Fruit fly (Drosophila melanogaster) whole organism, larva: ENCODE results near the gene CG13039.
A peak's percentile ranks its signal among the peaks of the same experiment; 100 is the strongest.

Experiments
- noc ChIP-seq: fragments of 200-800 bp; sonication (Bioruptor generic); optimal IDR thresholded peaks from 3 replicates; lab custom pipeline; 2019; ENCODE audit warnings: missing biosample characterization, mild to moderate bottlenecking, missing genetic modification characterization, moderate library complexity

CG13039 gene

DNA sequence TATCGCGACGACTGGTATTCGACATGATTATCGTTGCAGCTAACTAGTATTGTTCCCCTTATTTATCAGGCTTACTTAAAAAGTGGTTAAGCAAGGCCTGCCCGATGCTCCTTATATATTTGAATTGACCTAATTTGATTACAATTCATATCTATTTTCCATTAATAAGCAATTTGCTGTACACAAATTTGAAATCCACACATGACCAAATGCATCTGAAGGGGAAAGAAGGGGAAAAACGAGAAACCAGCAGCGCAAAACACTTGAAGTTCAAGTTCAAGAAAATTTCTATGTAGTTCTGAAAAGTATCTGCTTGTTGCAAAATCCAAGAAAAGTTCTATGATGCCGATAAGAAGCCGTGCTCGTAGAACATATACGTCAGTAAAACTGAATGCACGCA is at the start of gene CG13039, which contains the start of gene CG13040:
Gene CG13039, minus strand, starts transcription at position 106 of the 400 bp plus-strand sequence.
Gene CG13040, minus strand, starts transcription at position 101 of the 400 bp plus-strand sequence.
- no peak for TF ChIP-seq noc (tag; lab: Kevin White, UChicago)

DNA sequence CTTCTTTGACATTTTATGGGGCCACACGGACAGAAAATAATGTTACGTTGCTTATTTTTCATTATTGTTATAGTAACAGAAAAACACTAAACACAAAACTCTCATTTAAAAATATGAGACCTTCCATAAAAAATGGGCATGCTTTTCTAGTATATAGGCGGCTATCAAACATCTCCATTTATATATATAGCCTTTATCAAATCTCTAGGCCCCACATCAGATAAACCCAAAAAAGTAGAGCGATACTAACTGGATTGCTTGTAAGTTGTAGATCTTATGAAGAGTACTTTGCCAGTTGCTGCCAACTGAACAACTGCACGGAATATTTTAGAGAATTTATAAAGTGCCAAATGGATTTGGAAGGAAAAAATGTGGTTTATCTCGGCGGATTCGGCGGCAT is 43.0 kb upstream of the CG13039 start, which contains the start of gene CG18814:
Gene CG18814, plus strand, starts transcription at position 301 of the 400 bp plus-strand sequence.
- TF ChIP-seq noc (tag; lab: Kevin White, UChicago) = no peak

DNA sequence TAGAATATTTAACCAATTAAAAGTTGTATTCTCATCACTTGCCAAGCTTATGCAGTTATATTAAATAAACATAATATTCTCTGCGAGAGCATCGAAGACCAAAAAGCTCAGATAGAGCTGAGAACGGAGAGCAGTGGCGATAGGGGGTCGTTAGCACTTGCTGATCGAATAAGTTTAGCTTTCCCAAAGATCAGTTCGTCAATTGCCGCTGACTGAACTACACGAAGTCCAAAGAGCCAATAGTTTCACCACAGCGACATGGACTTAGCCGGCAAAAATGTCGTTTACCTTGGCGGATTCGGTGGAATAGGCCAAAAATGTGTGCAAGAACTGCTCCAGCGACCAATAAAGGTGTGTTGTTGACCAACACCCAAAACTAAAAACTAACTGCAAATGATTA is 41.6 kb upstream of the CG13039 start, which contains the start of gene CG4842:
Gene CG4842, plus strand, starts transcription at position 191 of the 400 bp plus-strand sequence.
- TF ChIP-seq noc (tag; lab: Kevin White, UChicago) = no peak

DNA sequence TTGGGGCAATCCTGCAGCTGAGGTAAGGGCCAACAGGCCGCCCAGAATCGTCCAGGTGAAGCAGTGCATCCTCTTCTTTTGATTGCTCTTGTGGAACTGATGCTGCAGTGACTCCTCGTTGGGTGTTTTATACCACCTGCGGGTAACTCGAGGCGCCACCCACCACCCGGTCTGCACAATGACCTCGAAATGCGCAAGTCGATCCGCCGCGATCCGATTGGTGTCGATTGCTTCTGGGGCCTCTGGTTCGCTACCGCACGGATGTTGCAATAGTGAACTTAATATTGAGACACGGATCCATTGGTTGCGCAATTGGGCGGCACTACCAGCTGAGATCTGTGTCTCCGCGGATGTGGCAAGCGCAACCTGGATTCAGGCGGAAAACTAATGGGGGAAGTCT is 40.7 kb upstream of the CG13039 start, which contains the start of gene Cpr72Ec:
Gene Cpr72Ec, minus strand, starts transcription at position 101 of the 400 bp plus-strand sequence.
- TF ChIP-seq noc (tag; lab: Kevin White, UChicago) = no peak

DNA sequence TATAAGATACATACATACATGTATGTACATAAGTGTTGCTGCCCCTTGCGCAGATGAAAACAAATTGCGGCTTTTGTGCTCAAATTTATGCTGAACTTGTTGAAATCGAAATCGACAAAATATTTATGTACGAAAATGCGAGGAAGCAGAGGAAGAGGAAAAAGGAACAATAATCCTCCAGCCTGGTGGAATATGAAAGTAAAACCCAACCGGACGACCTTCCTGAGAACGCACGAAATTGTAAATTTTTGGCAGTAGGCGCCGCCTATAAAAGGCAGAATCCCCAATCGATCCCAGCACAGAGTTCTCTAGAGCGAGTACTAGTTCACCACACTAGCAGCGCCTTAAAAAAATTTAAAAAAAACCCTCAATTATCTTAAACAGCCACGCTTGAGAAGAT is 38.0 kb upstream of the CG13039 start, which contains the start of gene Cpr72Eb:
Gene Cpr72Eb, plus strand, starts transcription at position 301 of the 400 bp plus-strand sequence.
- no peak for TF ChIP-seq noc (tag; lab: Kevin White, UChicago)

DNA sequence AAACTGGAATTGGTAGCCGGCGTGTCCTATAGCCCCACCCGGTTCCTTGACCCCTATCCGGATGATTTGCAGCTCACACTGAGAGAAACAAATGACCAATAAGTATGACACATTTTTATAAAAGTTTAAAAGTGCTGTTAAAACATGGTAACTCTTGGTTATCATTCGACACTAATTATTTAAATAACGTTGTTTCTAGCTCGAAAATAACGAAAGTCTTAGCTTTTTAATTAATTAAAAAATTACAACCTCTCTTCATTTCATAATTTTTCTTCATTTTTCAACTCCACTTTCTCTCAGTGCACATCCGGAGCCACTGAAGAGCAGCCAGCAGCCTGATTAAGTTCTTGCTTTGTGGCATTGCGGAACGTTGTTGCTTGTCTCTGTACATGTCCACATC is 37.6 kb upstream of the CG13039 start:
- no peak for TF ChIP-seq noc (tag; lab: Kevin White, UChicago)

DNA sequence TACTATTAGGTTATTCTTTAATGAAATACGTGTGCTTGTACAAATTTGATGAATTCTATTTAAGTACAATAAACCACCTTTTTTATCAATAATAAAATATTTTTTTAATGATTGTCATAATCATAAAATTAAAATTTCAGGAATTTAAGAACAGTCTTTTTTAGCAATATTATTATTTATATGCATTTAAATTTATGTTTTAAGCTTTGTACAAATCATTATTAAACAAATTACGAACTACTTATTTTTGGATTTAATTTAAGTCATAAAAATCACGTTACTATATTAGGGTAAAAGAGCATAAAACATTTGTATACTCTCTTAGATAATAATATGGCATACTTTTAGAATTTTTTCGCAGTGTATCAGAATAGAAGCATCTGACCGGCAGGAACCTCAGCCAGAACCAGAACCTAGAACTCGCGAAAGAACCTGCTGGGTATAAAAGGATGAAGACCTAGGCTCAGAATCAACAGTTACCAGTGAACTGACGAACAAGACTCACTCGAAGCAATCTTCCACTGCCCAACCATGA is 35.6 kb upstream of the CG13039 start, which contains the start of gene Cpr72Ea:
Gene Cpr72Ea, plus strand, starts transcription at position 485 of the 535 bp plus-strand sequence.
- no peak for TF ChIP-seq noc (tag; lab: Kevin White, UChicago)

DNA sequence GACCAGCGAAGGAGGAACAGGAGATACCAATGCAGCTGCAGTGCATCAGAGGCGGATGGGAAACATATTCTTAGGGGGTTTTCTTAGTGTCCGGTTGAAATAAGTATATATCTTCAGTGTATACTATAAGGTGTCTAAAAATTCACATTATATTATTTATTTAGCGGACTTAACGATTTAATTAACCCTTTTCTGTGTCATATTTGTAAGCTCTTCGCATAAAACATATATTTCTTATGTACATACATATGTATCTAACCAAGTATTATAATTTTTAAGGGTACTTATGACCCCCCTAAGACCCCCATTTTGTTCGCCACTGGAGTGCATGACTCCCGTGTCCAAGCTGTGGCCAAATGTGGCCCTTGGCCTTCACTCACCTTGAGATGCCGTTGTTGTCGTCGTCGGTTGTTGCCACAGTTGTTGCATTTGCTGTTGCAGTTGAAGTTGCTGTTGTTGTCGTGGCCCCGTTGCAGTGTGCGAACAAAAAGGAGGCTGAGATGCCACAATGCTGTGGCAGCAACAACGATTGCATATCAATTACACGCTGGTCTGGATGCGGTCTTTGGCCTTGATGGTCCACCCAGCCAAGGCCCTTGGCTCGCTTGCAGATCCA is 34.7 kb upstream of the CG13039 start:
- TF ChIP-seq noc (tag; lab: Kevin White, UChicago) = no peak

DNA sequence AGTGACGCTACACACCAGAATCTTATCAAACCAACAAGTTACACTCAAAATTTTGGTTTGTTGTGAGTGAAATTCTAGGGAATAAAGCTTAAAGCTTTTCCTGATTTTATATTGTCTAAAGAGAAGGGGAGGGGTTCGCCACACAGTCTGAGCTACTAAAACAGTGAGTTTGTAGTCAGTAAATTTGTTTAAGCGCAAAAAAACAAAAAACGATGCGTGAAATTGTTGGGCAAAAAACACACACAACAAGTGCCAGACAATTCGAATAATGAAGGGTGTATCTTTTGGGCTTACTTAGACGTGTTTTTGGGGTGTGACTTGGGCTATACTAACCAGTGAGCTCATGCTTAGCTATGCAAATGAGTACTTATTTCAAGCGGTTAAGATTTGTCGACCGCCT is 33.2 kb upstream of the CG13039 start:
- TF ChIP-seq noc (tag; lab: Kevin White, UChicago) = no peak

DNA sequence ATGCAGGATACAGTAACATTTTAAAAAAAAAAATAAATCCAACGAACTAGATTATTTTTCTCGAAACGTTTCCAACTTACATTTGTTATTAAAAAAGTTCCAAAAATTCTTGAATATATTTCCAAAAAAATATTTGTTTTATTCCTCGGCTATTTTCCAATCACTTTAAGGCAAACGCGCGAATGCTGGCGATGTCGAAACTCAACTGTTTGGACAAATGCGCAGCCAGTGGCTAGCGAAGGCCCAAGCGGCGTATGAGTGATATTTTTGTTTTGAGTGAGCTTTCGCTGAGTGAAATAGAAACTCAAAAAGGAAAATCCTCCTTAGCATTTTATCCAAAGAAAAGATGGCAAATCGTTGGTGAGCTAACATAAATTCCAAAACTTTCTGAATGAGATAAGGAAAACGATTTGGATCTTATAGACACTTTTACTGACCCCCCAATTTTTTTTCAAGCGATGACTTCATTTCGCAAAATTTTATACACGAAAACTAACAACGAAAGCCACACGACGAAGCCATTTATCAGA is 32.7 kb upstream of the CG13039 start, which contains the start of gene ringer:
Gene ringer, minus strand, starts transcription at position 210 of the 530 bp plus-strand sequence.
- no peak for TF ChIP-seq noc (tag; lab: Kevin White, UChicago)

DNA sequence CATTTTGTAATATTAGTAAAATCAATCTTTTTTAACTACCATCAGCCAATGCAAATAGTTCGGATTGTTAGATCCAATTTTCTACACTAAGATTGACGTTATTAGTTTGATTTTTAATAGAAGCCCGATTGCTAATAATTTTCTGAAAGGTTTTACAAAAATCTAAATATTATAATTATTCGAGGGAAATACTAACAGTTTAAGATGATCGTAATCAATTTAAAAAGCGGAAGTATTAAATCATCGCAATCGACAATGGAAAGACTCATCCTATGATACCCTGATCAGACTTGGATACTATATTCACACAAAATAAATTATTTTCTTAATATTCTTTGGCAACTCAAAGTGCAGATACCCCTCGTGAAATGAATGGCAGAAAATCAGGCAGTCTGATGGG is 31.3 kb upstream of the CG13039 start:
- no peak for TF ChIP-seq noc (tag; lab: Kevin White, UChicago)

DNA sequence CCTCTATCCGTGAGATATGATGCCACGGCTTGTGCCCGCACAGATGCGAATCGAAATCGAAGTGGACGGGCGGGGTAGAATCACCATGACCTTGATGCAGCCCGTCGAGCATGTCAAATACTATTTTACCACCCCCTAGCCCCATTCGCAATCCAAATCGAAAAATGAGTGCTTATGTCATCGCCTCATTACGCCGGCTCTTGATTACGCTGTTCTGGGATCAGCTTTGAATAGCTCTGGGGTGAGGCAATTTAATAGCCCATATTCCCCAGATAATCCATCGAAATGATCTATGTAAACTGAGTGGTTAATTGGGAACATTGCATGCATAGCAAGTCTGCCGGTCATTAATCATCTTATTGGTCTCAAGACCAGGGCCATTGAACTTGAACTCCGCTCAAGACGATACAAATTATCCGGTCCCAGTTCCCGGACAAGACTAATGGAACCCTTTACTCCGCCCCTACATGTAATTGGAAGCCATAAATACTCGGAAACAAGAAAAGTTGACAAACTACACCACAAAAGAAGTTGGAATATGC is 30.7 kb upstream of the CG13039 start:
- TF ChIP-seq noc (tag; lab: Kevin White, UChicago) = no peak

DNA sequence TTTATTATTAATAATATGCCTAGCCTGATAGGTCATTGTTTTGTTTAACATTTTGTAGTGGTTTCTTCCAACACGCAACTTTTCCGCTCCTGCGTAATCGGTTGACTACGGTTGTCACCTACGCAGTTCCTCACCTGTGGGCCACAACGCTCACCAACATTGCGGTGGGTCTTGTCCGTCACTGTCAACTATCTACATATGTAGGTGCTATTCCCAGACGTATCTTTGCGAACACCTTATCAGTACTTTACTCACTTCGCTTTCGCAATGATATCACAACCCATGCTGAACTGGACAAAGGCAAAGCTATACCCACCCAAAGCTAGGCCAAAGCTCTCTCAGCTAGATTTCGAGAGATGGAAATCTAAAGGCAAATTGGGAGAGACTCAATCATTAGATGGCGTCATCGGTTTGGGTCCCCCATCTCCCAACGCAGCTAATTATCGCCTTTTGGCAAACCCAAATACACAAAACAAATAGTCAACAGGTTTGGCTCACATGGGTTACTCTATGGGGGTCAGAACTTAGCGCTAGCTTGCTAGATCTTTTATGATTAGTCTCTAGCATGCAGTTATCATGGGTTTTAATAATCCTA is 29.7 kb upstream of the CG13039 start:
- TF ChIP-seq noc (tag; lab: Kevin White, UChicago) = peak; percentile 17

DNA sequence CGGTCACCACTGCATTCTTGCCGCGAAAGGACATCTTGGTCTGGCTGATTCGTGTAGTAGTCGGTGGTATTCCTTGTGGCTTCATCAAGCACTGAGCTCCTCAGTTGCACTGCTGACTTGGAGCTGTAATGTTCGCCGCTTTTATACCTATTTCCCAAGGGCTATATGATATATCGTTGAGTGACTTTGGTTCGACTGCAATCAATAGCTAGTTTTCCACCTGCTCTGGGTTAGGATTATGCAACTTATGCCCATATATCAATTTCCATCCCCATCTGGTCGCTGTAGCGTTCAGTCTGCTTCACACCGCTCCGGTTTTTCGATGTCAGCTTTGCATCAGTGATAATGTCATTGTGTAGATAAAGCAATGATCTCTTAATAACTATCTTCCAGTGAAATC is 27.6 kb upstream of the CG13039 start, which contains the start of gene Pdh:
Gene Pdh, minus strand, starts transcription at position 101 of the 400 bp plus-strand sequence.
- TF ChIP-seq noc (tag; lab: Kevin White, UChicago) = no peak

DNA sequence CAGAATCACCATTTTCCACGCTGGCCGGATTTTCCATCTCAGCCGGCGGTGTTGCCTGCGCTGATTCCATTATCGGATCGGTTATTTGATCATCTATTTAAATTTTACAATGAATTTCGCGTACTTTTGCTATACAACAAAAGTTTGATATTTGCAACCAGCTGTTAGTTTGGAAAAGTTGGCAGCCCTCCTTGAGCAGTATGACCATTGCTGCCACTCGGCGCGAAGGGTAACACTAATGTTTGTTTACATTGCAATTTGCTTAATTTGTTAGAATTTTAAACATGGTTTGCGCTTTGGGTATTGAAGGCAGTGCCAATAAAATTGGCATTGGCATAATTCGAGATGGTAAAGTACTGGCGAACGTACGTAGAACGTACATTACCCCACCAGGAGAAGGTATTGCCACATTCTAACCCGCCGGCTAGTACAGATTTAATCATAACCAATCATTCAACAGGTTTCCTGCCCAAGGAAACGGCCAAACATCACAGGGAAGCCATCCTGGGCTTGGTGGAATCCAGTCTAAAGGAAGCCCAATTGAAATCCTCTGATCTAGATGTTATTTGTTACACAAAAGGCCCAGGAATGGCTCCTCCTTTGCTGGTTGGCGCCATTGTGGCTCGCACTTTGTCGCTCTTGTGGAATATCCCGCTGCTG is 25.3 kb upstream of the CG13039 start, which contains the start of the genes Golgin104 and Tcs3:
Gene Golgin104, minus strand, starts transcription at position 182 of the 660 bp plus-strand sequence.
Gene Tcs3, plus strand, starts transcription at position 222 of the 660 bp plus-strand sequence.
- TF ChIP-seq noc (tag; lab: Kevin White, UChicago) = no peak
